Fruit fly (Drosophila melanogaster) whole organism, embryonic: Measurements from ENCODE around the gene Tctp.

Experiments used
- Antp ChIP-seq: fragments of 200-800 bp; sonication (Bioruptor generic); optimal IDR thresholded peaks from 3 replicates; lab custom pipeline; 2016; ENCODE audit warnings: missing biosample characterization, missing genetic modification characterization
- BEAF-32 ChIP-seq: fragments of 200-800 bp; sonication (Bioruptor generic); optimal IDR thresholded peaks from 3 replicates; lab custom pipeline; 2017; ENCODE audit warnings: missing biosample characterization, missing genetic modification characterization, mild to moderate bottlenecking, moderate library complexity, missing genetic modification reagents
- Bgb ChIP-seq: fragments of 200-800 bp; sonication (Bioruptor generic); IDR thresholded peaks from 2 replicates; pipeline ENCODE4 v1.3.6; 2022; ENCODE audit warnings: missing biosample characterization, missing genetic modification characterization; ENCODE audit not compliant: partially characterized antibody
- BtbVII ChIP-seq: fragments of 200-800 bp; sonication (Bioruptor generic); optimal IDR thresholded peaks from 3 replicates; lab custom pipeline; 2017; ENCODE audit warnings: missing biosample characterization, mild to moderate bottlenecking, missing genetic modification characterization
- CG10959 ChIP-seq: fragments of 200-800 bp; sonication (Bioruptor generic); IDR thresholded peaks from 2 replicates; pipeline ENCODE4 v1.3.6; 2022; ENCODE audit warnings: missing biosample characterization, missing genetic modification characterization
- CG11456 ChIP-seq: fragments of 200-800 bp; sonication (Bioruptor generic); IDR thresholded peaks from 3 replicates; pipeline ENCODE4 v1.3.6; 2022; ENCODE audit warnings: missing biosample characterization, missing genetic modification characterization
- CG13287 ChIP-seq: fragments of 200-800 bp; sonication (Bioruptor generic); IDR thresholded peaks from 2 replicates; pipeline ENCODE4 v1.3.6; 2022; ENCODE audit warnings: missing biosample characterization, missing genetic modification characterization; ENCODE audit not compliant: partially characterized antibody
- CG13424 ChIP-seq: fragments of 200-800 bp; sonication (Bioruptor generic); optimal IDR thresholded peaks from 2 replicates; lab custom pipeline; 2019; ENCODE audit warnings: missing biosample characterization, mild to moderate bottlenecking, missing genetic modification characterization, moderate library complexity
- CG13624 ChIP-seq: fragments of 200-800 bp; sonication (Bioruptor generic); optimal IDR thresholded peaks from 2 replicates; lab custom pipeline; 2016; ENCODE audit warnings: missing biosample characterization, missing genetic modification characterization
- CG13775 ChIP-seq: fragments of 200-800 bp; sonication (Bioruptor generic); optimal IDR thresholded peaks from 3 replicates; lab custom pipeline; 2017; ENCODE audit warnings: missing biosample characterization, mild to moderate bottlenecking, missing genetic modification characterization
- CG14014 ChIP-seq: fragments of 200-800 bp; sonication (Bioruptor generic); IDR thresholded peaks from 2 replicates; pipeline ENCODE4 v1.3.6; 2022; ENCODE audit warnings: missing biosample characterization, missing genetic modification characterization
- CG15479 ChIP-seq: fragments of 200-800 bp; sonication (Bioruptor generic); optimal IDR thresholded peaks from 3 replicates; lab custom pipeline; 2019; ENCODE audit warnings: missing biosample characterization, mild to moderate bottlenecking, missing genetic modification characterization, moderate library complexity
- CG15601 ChIP-seq: fragments of 200-800 bp; sonication (Bioruptor generic); optimal IDR thresholded peaks from 3 replicates; lab custom pipeline; 2019; ENCODE audit warnings: missing biosample characterization, mild to moderate bottlenecking, missing genetic modification characterization, moderate library complexity
- CG16779 ChIP-seq: fragments of 200-800 bp; sonication (Bioruptor generic); IDR thresholded peaks from 2 replicates; pipeline ENCODE4 v1.3.6; 2022; ENCODE audit warnings: missing biosample characterization, missing genetic modification characterization
- CG1792 ChIP-seq: fragments of 200-800 bp; sonication (Bioruptor generic); optimal IDR thresholded peaks from 2 replicates; lab custom pipeline; 2016; ENCODE audit warnings: missing biosample characterization, missing genetic modification characterization
- CG31388 ChIP-seq: fragments of 200-800 bp; sonication (Bioruptor generic); optimal IDR thresholded peaks from 2 replicates; lab custom pipeline; 2016; ENCODE audit warnings: missing biosample characterization, missing genetic modification characterization
- CG3847 ChIP-seq: fragments of 200-800 bp; sonication (Bioruptor generic); IDR thresholded peaks from 2 replicates; pipeline ENCODE4 v1.3.6; 2022; ENCODE audit warnings: missing biosample characterization, missing genetic modification characterization
- CG4707 ChIP-seq: fragments of 200-800 bp; sonication (Bioruptor generic); optimal IDR thresholded peaks from 2 replicates; lab custom pipeline; 2018; ENCODE audit warnings: missing biosample characterization, mild to moderate bottlenecking, missing genetic modification characterization, moderate library complexity
- CG5245 ChIP-seq: fragments of 200-800 bp; sonication (Bioruptor generic); optimal IDR thresholded peaks from 3 replicates; lab custom pipeline; 2016; ENCODE audit warnings: missing biosample characterization, missing genetic modification characterization
- CG7745 ChIP-seq: fragments of 200-800 bp; sonication (Bioruptor generic); optimal IDR thresholded peaks from 2 replicates; lab custom pipeline; 2018; ENCODE audit warnings: missing biosample characterization, mild to moderate bottlenecking, missing genetic modification characterization, moderate library complexity
- CG8924 ChIP-seq: fragments of 200-800 bp; optimal IDR thresholded peaks from 3 replicates; lab custom pipeline; 2019; ENCODE audit warnings: missing biosample characterization, mild to moderate bottlenecking, missing genetic modification characterization, moderate library complexity
- Chrac-16 ChIP-seq: fragments of 200-800 bp; sonication (Bioruptor generic); optimal IDR thresholded peaks from 3 replicates; lab custom pipeline; 2016; ENCODE audit warnings: missing biosample characterization, missing genetic modification characterization
- E2f2 ChIP-seq: fragments of 200-800 bp; sonication (Bioruptor generic); IDR thresholded peaks from 2 replicates; pipeline ENCODE4 v1.3.6; 2022; ENCODE audit warnings: missing biosample characterization, missing genetic modification characterization
- Eip74EF ChIP-seq, 2 experiments: fragments of 200-800 bp in 1 of 2; fragments of >200 bp in 1 of 2; sonication (Bioruptor generic) in 1 of 2; optimal IDR thresholded peaks; 2 replicates each; lab custom pipeline; 2017 to 2019; ENCODE audit warnings: missing biosample characterization in 2 of 2, missing genetic modification characterization in 2 of 2, mild to moderate bottlenecking in 1 of 2, moderate library complexity in 1 of 2
- Elba2 ChIP-seq: fragments of 200-800 bp; sonication (Bioruptor generic); optimal IDR thresholded peaks from 3 replicates; lab custom pipeline; 2016; ENCODE audit warnings: missing biosample characterization, missing genetic modification characterization
- Fer1 ChIP-seq: fragments of 200-800 bp; sonication (Bioruptor generic); optimal IDR thresholded peaks from 2 replicates; lab custom pipeline; 2017; ENCODE audit warnings: missing biosample characterization, mild to moderate bottlenecking, missing genetic modification characterization
- HLH4C ChIP-seq: fragments of 200-800 bp; sonication (Bioruptor generic); IDR thresholded peaks from 3 replicates; pipeline ENCODE4 v1.3.6; 2022; ENCODE audit warnings: missing biosample characterization, missing genetic modification characterization; ENCODE audit not compliant: partially characterized antibody
- HLH54F ChIP-seq: fragments of 200-800 bp; sonication (Bioruptor generic); optimal IDR thresholded peaks from 3 replicates; lab custom pipeline; 2016; ENCODE audit warnings: missing biosample characterization, missing genetic modification characterization
- Hmr ChIP-seq: fragments of 200-800 bp; sonication (Bioruptor generic); optimal IDR thresholded peaks from 3 replicates; lab custom pipeline; 2017; ENCODE audit warnings: mild to moderate bottlenecking, missing biosample characterization, missing genetic modification reagents, missing genetic modification characterization
- Oli ChIP-seq: fragments of 200-800 bp; sonication (Bioruptor generic); optimal IDR thresholded peaks from 2 replicates; lab custom pipeline; 2018; ENCODE audit warnings: missing biosample characterization, mild to moderate bottlenecking, missing genetic modification characterization, moderate library complexity
- ab ChIP-seq: fragments of 200-800 bp; sonication (Bioruptor generic); optimal IDR thresholded peaks from 2 replicates; lab custom pipeline; 2016; ENCODE audit warnings: missing biosample characterization, missing genetic modification characterization
- ap ChIP-seq: fragments of 200-800 bp; sonication (Bioruptor generic); IDR thresholded peaks from 2 replicates; pipeline ENCODE4 v1.3.6; 2022; ENCODE audit warnings: missing biosample characterization, missing genetic modification characterization
- bowl ChIP-seq: fragments of 200-800 bp; sonication (Bioruptor generic); IDR thresholded peaks from 2 replicates; pipeline ENCODE4 v1.3.6; 2022; ENCODE audit warnings: missing biosample characterization, missing genetic modification characterization
- corto ChIP-seq: fragments of 200-800 bp; sonication (Bioruptor generic); optimal IDR thresholded peaks from 2 replicates; lab custom pipeline; 2016; ENCODE audit warnings: missing biosample characterization, mild to moderate bottlenecking, missing genetic modification characterization, moderate library complexity
- croc ChIP-seq: fragments of 200-800 bp; sonication (Bioruptor generic); conservative IDR thresholded peaks from 3 replicates; pipeline ENCODE4 v1.3.6; 2022; ENCODE audit warnings: missing biosample characterization, missing genetic modification characterization
- dan ChIP-seq: fragments of 200-800 bp; sonication (Bioruptor generic); IDR thresholded peaks from 2 replicates; pipeline ENCODE4 v1.3.6; 2022; ENCODE audit warnings: missing biosample characterization, missing genetic modification characterization
- dpn ChIP-seq, 2 experiments: fragments of 200-800 bp; sonication (Bioruptor generic); optimal IDR thresholded peaks; 3 replicates each; lab custom pipeline; 2016; ENCODE audit warnings: missing biosample characterization in 2 of 2, missing genetic modification characterization in 2 of 2
- fd96Cb ChIP-seq: fragments of 200-800 bp; sonication (Bioruptor generic); optimal IDR thresholded peaks from 2 replicates; lab custom pipeline; 2018; ENCODE audit warnings: missing biosample characterization, mild to moderate bottlenecking, missing genetic modification characterization, moderate library complexity
- hth ChIP-seq: fragments of >200 bp; optimal IDR thresholded peaks from 2 replicates; lab custom pipeline; 2017; ENCODE audit warnings: inconsistent platforms
- kah ChIP-seq: fragments of 200-800 bp; sonication (Bioruptor generic); optimal IDR thresholded peaks from 2 replicates; lab custom pipeline; 2018; ENCODE audit warnings: missing biosample characterization, mild to moderate bottlenecking, missing genetic modification characterization
- knrl ChIP-seq: fragments of 200-800 bp; sonication (Bioruptor generic); IDR thresholded peaks from 3 replicates; pipeline ENCODE4 v1.3.6; 2022; ENCODE audit warnings: missing biosample characterization, missing genetic modification characterization; ENCODE audit not compliant: partially characterized antibody
- lbe ChIP-seq: fragments of 200-800 bp; sonication (Bioruptor generic); optimal IDR thresholded peaks from 2 replicates; lab custom pipeline; 2016; ENCODE audit warnings: missing biosample characterization, mild to moderate bottlenecking, missing genetic modification characterization
- nau ChIP-seq: fragments of 200-800 bp; sonication (Bioruptor generic); optimal IDR thresholded peaks from 3 replicates; lab custom pipeline; 2017; ENCODE audit warnings: missing biosample characterization, mild to moderate bottlenecking, missing genetic modification characterization, missing genetic modification reagents
- peb ChIP-seq: fragments of 200-800 bp; sonication (Bioruptor generic); IDR thresholded peaks from 2 replicates; pipeline ENCODE4 v1.3.6; 2022; ENCODE audit warnings: missing biosample characterization, missing genetic modification characterization
- pum ChIP-seq: fragments of 200-800 bp; sonication (Bioruptor generic); optimal IDR thresholded peaks from 2 replicates; lab custom pipeline; 2016; ENCODE audit warnings: missing biosample characterization, missing genetic modification characterization
- sim ChIP-seq: fragments of 200-800 bp; sonication (Bioruptor generic); IDR thresholded peaks from 2 replicates; pipeline ENCODE4 v1.3.6; 2022; ENCODE audit warnings: missing biosample characterization, missing genetic modification characterization
- stc ChIP-seq: fragments of 200-800 bp; sonication (Bioruptor generic); IDR thresholded peaks from 2 replicates; pipeline ENCODE4 v1.3.6; 2022; ENCODE audit warnings: missing biosample characterization, missing genetic modification characterization
- tap ChIP-seq: fragments of 200-800 bp; optimal IDR thresholded peaks from 3 replicates; lab custom pipeline; 2019; ENCODE audit warnings: missing biosample characterization, mild to moderate bottlenecking, missing genetic modification characterization, moderate library complexity
- vfl ChIP-seq: fragments of 200-800 bp; sonication (Bioruptor generic); optimal IDR thresholded peaks from 2 replicates; lab custom pipeline; 2016; ENCODE audit warnings: missing biosample characterization, missing genetic modification characterization
- vnd ChIP-seq: fragments of 200-800 bp; sonication (Bioruptor generic); IDR thresholded peaks from 3 replicates; pipeline ENCODE4 v1.3.6; 2022; ENCODE audit warnings: missing biosample characterization, missing genetic modification characterization; ENCODE audit not compliant: partially characterized antibody
- wek ChIP-seq: fragments of 200-800 bp; sonication (Bioruptor generic); optimal IDR thresholded peaks from 3 replicates; lab custom pipeline; 2018; ENCODE audit warnings: missing biosample characterization, mild to moderate bottlenecking, missing genetic modification characterization, moderate library complexity

The Tctp gene

dm6 chr3R:11198062-11198472 is 12.0 kb upstream of the Tctp start (continued):
- TF ChIP-seq E2f2 (GFP tag; lab: Robert Waterston, UW) (no peak; the same call in 1 of the 2 replicates), Antp (no peak), stc (GFP tag; lab: Robert Waterston, UW) (no peak), Bgb (GFP tag; lab: Robert Waterston, UW) (peak; percentile 49), vfl (GFP tag; lab: Kevin White, UChicago) (no peak), CG13287 (GFP tag; lab: Robert Waterston, UW) (0 out of 2 replicates have a peak, but pooled peaks have one; percentile 11), hth (lab: Kevin White, UChicago) (no peak), croc (no peak), ap (GFP tag; lab: Robert Waterston, UW) (no peak), CG13624 (GFP tag; lab: Kevin White, UChicago) (peak; percentile 12), Oli (tag; lab: Kevin White, UChicago) (no peak), corto (no peak), Eip74EF (GFP tag; optimal IDR thresholded peaks at IDR 0.05; lab: Kevin White, UChicago) (peak in 1 of 2 experiments; percentile 3), vnd (GFP tag; lab: Robert Waterston, UW) (no peak), HLH4C (GFP tag; lab: Robert Waterston, UW) (0 out of 3 replicates have a peak, but pooled peaks have one; percentile 12), CG1792 (GFP tag; lab: Kevin White, UChicago) (no peak), fd96Cb (tag; lab: Kevin White, UChicago) (no peak), nau (GFP tag; lab: Kevin White, UChicago) (no peak), CG5245 (GFP tag; lab: Kevin White, UChicago) (no peak), Hmr (GFP tag; lab: Kevin White, UChicago) (peak; percentile 17), CG11456 (GFP tag; lab: Robert Waterston, UW) (no peak), wek (GFP tag; lab: Kevin White, UChicago) (no peak), CG13775 (no peak), CG13424 (tag; lab: Kevin White, UChicago) (no peak), CG14014 (GFP tag; lab: Robert Waterston, UW) (peak; percentile 46; the same call in 1 of the 2 replicates), CG4707 (GFP tag; lab: Kevin White, UChicago) (no peak), pum (no peak), CG3847 (GFP tag; lab: Robert Waterston, UW) (no peak), knrl (GFP tag; lab: Robert Waterston, UW) (no peak), ab (GFP tag; lab: Kevin White, UChicago) (no peak), sim (GFP tag; lab: Robert Waterston, UW) (no peak), HLH54F (no peak), kah (no peak), CG10959 (GFP tag; lab: Robert Waterston, UW) (no peak), CG8924 (tag; lab: Kevin White, UChicago) (no peak), lbe (GFP tag; lab: Kevin White, UChicago) (no peak), Chrac-16 (GFP tag; lab: Kevin White, UChicago) (no peak), Elba2 (GFP tag; lab: Kevin White, UChicago) (no peak), CG31388 (GFP tag; lab: Kevin White, UChicago) (no peak), tap (tag; lab: Kevin White, UChicago) (no peak), BEAF-32 (GFP tag; lab: Kevin White, UChicago) (no peak), CG15479 (GFP tag; lab: Kevin White, UChicago) (no peak), CG7745 (no peak), bowl (no peak), peb (GFP tag; lab: Robert Waterston, UW) (no peak), dan (no peak), CG15601 (tag; lab: Kevin White, UChicago) (no peak), dpn (GFP tag; optimal IDR thresholded peaks at IDR 0.05; lab: Kevin White, UChicago) (peak; percentile 19 to 27), CG16779 (GFP tag; lab: Robert Waterston, UW) (0 out of 2 replicates have a peak, but pooled peaks have one; percentile 14), BtbVII (GFP tag; lab: Kevin White, UChicago) (peak; percentile 19), Fer1 (GFP tag; lab: Kevin White, UChicago) (no peak)
